Worm (Caenorhabditis elegans) whole organism, L4/young adult: ENCODE data around the gene F44E7.4.
"Not testable (repeated sequence)": the region's sequence is repeated elsewhere in the genome, so short reads cannot be mapped to it uniquely, and the experiment has no call there.

ENCODE experiments used
- W03F9.2 ChIP-seq: fragments of 150-350 bp; optimal IDR thresholded peaks from 2 replicates; lab custom pipeline; 2014; ENCODE audit warnings: missing biosample characterization, missing genetic modification characterization
- dao-5 ChIP-seq: sonication (generic microtip); optimal IDR thresholded peaks from 2 replicates; lab custom pipeline; 2016; ENCODE audit warnings: missing genotype, missing genetic modification characterization, moderate library complexity, missing compliant biosample characterization
- him-1 ChIP-seq: sonication (generic microtip); optimal IDR thresholded peaks from 2 replicates; lab custom pipeline; 2016; ENCODE audit warnings: missing genotype, missing genetic modification reagents, missing genetic modification characterization, missing compliant biosample characterization

The F44E7.4 gene

ce11 chrV:5763787-5764186 lies 13.0 kb downstream of the F44E7.4 start, which contains the start of gene pgph-3:
Gene pgph-3, minus strand, starts transcription at chrV:5763846.
- TF ChIP-seq dao-5 (tag; lab: Kevin White, UChicago) (no peak), W03F9.2 (tag; lab: Kevin White, UChicago) (peak; percentile 25)

- TF ChIP-seq dao-5 (tag; lab: Kevin White, UChicago) (no peak), W03F9.2 (tag; lab: Kevin White, UChicago) (no peak), him-1 (no peak)
Observed at ce11 chrV:5760132-5760531, 16.6 kb downstream of the F44E7.4 start, which contains the start of gene C53A3.1. Gene C53A3.1, minus strand, starts transcription at chrV:5760232.

- TF ChIP-seq him-1 (no peak), W03F9.2 (tag; lab: Kevin White, UChicago) (no peak), dao-5 (tag; lab: Kevin White, UChicago) (no peak)
Observed at ce11 chrV:5758780-5759179, 18.0 kb downstream of the F44E7.4 start, which contains the start of gene C53A3.4. Gene C53A3.4, minus strand, starts transcription at chrV:5758880.

ce11 chrV:5756193-5756592 lies 20.6 kb downstream of the F44E7.4 start, which contains the start of gene C53A3.3:
Gene C53A3.3, plus strand, starts transcription at chrV:5756493.
- TF ChIP-seq W03F9.2 (tag; lab: Kevin White, UChicago) (no peak), dao-5 (tag; lab: Kevin White, UChicago) (no peak), him-1 (no peak)

- not testable (repeated sequence) for TF ChIP-seq dao-5 (tag; lab: Kevin White, UChicago); him-1; W03F9.2 (tag; lab: Kevin White, UChicago)
Observed at ce11 chrV:5755203-5755693, 21.5 kb downstream of the F44E7.4 start, which contains the start of gene K09H11.11. Gene K09H11.11, minus strand, starts transcription at chrV:5755253.

ce11 chrV:5753432-5753831 lies 23.3 kb downstream of the F44E7.4 start, which contains the start of gene pgph-1:
Gene pgph-1, minus strand, starts transcription at chrV:5753532.
- TF ChIP-seq him-1 (no peak), W03F9.2 (tag; lab: Kevin White, UChicago) (no peak), dao-5 (tag; lab: Kevin White, UChicago) (no peak)

ce11 chrV:5747519-5747918 lies 29.2 kb downstream of the F44E7.4 start, which contains the start of gene acds-10:
Gene acds-10, plus strand, starts transcription at chrV:5747819.
- no peak for TF ChIP-seq him-1
- no peak for TF ChIP-seq W03F9.2 (tag; lab: Kevin White, UChicago)
- no peak for TF ChIP-seq dao-5 (tag; lab: Kevin White, UChicago)

ce11 chrV:5746237-5746636 lies 30.5 kb downstream of the F44E7.4 start:
- TF ChIP-seq him-1 (no peak), dao-5 (tag; lab: Kevin White, UChicago) (no peak), W03F9.2 (tag; lab: Kevin White, UChicago) (no peak)

- no peak for TF ChIP-seq W03F9.2 (tag; lab: Kevin White, UChicago)
- TF ChIP-seq dao-5 (tag; lab: Kevin White, UChicago) = no peak
- TF ChIP-seq him-1 = no peak
Observed at ce11 chrV:5741237-5741636, 35.5 kb downstream of the F44E7.4 start.

- TF ChIP-seq W03F9.2 (tag; lab: Kevin White, UChicago) (no peak), him-1 (no peak), dao-5 (tag; lab: Kevin White, UChicago) (no peak)
Observed at ce11 chrV:5739438-5739837, 37.3 kb downstream of the F44E7.4 start.

ce11 chrV:5736068-5736467 lies 40.7 kb downstream of the F44E7.4 start, which contains the start of gene K09H11.6:
Gene K09H11.6, minus strand, starts transcription at chrV:5736168.
- TF ChIP-seq W03F9.2 (tag; lab: Kevin White, UChicago) (no peak), him-1 (no peak), dao-5 (tag; lab: Kevin White, UChicago) (no peak)

- no peak for TF ChIP-seq W03F9.2 (tag; lab: Kevin White, UChicago)
- TF ChIP-seq dao-5 (tag; lab: Kevin White, UChicago) = no peak
- TF ChIP-seq him-1 = no peak
Observed at ce11 chrV:5730783-5731182, 46.0 kb downstream of the F44E7.4 start, which contains the start of gene K09H11.15. Gene K09H11.15, minus strand, starts transcription at chrV:5730883.

- TF ChIP-seq him-1 = no peak
- no peak for TF ChIP-seq W03F9.2 (tag; lab: Kevin White, UChicago)
- TF ChIP-seq dao-5 (tag; lab: Kevin White, UChicago) = no peak
Observed at ce11 chrV:5726463-5726862, 50.3 kb downstream of the F44E7.4 start, which contains the start of gene K09H11.4. Gene K09H11.4, minus strand, starts transcription at chrV:5726563.

ce11 chrV:5724395-5724794 lies 52.4 kb downstream of the F44E7.4 start:
- no peak for TF ChIP-seq him-1
- no peak for TF ChIP-seq W03F9.2 (tag; lab: Kevin White, UChicago)
- no peak for TF ChIP-seq dao-5 (tag; lab: Kevin White, UChicago)
